Fruit fly (Drosophila melanogaster) whole organism: ENCODE results near the gene sdk.

ENCODE experiments used
- CG8478 ChIP-seq: fragments of >200 bp; optimal IDR thresholded peaks from 2 replicates; lab custom pipeline; 2018; ENCODE audit warnings: inconsistent platforms
- Dll ChIP-seq: fragments of >200 bp; optimal IDR thresholded peaks from 2 replicates; lab custom pipeline; 2017
- EcR ChIP-seq, 2 experiments: fragments of >200 bp; optimal IDR thresholded peaks; 2 replicates each; lab custom pipeline; 2017; ENCODE audit warnings: missing biosample characterization in 2 of 2, missing genetic modification characterization in 2 of 2, missing genetic modification reagents in 2 of 2
- pan ChIP-seq: fragments of >200 bp; optimal IDR thresholded peaks from 2 replicates; lab custom pipeline; 2017
- psq ChIP-seq: fragments of >200 bp; optimal IDR thresholded peaks from 2 replicates; lab custom pipeline; 2017
- usp ChIP-seq: fragments of >200 bp; optimal IDR thresholded peaks from 2 replicates; lab custom pipeline; 2017; ENCODE audit warnings: missing biosample characterization, missing genetic modification characterization, mixed read lengths

sdk gene

dm6 chrX:765039-765508, 78.4 kb downstream of the sdk start, which contains the start of gene RpL22:
TSS of gene RpL22 (minus strand) at chrX:765130.
- TF ChIP-seq usp (GFP tag; lab: Kevin White, UChicago) (no peak), CG8478 (no peak), Dll (lab: Kevin White, UChicago) (no peak), pan (lab: Kevin White, UChicago) (no peak), EcR (GFP tag; optimal IDR thresholded peaks at IDR 0.05; lab: Kevin White, UChicago) (no peak), psq (no peak)

DNA sequence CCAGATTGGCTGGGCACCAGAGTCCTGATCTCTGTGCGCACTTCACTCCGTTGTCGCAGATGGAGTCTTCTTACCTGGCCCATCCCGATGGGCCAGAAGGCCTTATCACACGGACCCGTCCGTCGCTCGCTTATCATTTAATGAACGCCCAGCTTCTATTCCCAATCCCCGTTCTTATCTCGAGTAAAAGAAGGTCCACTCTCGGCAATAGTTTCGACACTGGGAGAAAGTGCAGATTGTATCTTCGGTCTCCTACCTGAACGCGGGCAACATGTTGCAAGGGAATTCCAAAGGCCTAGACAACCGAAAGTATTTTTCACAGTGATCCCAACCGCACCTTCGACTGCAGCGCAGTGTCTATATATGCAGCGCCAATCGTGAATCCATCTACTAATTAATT, 79.5 kb downstream of the sdk start:
- no peak for TF ChIP-seq CG8478
- no peak for TF ChIP-seq pan (lab: Kevin White, UChicago)
- TF ChIP-seq EcR (GFP tag; optimal IDR thresholded peaks at IDR 0.05; lab: Kevin White, UChicago) = no peak
- no peak for TF ChIP-seq psq
- TF ChIP-seq usp (GFP tag; lab: Kevin White, UChicago) = no peak
- no peak for TF ChIP-seq Dll (lab: Kevin White, UChicago)

- no peak for TF ChIP-seq Dll (lab: Kevin White, UChicago)
- TF ChIP-seq usp (GFP tag; lab: Kevin White, UChicago) = no peak
- no peak for TF ChIP-seq psq
- no peak for TF ChIP-seq EcR (GFP tag; optimal IDR thresholded peaks at IDR 0.05; lab: Kevin White, UChicago)
- TF ChIP-seq pan (lab: Kevin White, UChicago) = no peak
- no peak for TF ChIP-seq CG8478
Observed at dm6 chrX:767928-768327, 81.3 kb downstream of the sdk start.

- no peak for TF ChIP-seq psq
- TF ChIP-seq Dll (lab: Kevin White, UChicago) = no peak
- no peak for TF ChIP-seq usp (GFP tag; lab: Kevin White, UChicago)
- TF ChIP-seq CG8478 = no peak
- no peak for TF ChIP-seq EcR (GFP tag; optimal IDR thresholded peaks at IDR 0.05; lab: Kevin White, UChicago)
- TF ChIP-seq pan (lab: Kevin White, UChicago) = no peak
Observed at dm6 chrX:768480-769123, 82.0 kb downstream of the sdk start.

- TF ChIP-seq Dll (lab: Kevin White, UChicago) (no peak), psq (no peak), CG8478 (no peak), pan (lab: Kevin White, UChicago) (no peak), EcR (GFP tag; optimal IDR thresholded peaks at IDR 0.05; lab: Kevin White, UChicago) (no peak), usp (GFP tag; lab: Kevin White, UChicago) (no peak)
Observed at dm6 chrX:769639-770124, 83.0 kb downstream of the sdk start, which contains the start of gene fz3. TSS of gene fz3 (plus strand) at chrX:769945.

DNA sequence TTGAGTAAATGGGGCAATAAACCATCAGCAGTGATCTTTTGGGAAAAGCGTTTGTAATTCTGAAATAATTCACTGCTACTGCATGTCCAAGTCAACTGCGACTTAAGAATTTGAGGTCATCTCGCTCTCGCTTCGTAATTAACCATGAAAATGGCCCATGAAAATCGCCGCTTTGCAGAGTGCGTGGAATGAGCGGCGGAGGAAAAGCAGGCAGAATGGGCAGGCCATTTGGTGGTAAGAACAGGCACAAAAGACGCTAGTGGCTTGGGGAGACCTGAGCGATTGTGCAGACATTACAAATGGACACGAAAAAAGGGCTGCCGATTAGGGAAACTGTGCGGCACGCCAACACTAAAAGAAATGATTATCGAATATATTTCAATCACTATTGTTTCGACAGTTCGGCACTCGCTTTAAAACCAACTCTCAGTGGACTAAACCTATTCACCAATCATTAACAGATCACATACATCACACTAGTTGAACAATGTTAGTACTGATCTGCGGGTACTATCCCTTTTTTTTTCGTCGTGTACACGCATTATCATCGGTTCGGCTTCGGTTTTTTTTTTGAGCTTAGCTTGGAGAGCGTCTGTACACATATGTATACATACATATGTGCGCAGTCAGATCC, 84.9 kb downstream of the sdk start:
- no peak for TF ChIP-seq CG8478
- no peak for TF ChIP-seq EcR (GFP tag; optimal IDR thresholded peaks at IDR 0.05; lab: Kevin White, UChicago)
- no peak for TF ChIP-seq usp (GFP tag; lab: Kevin White, UChicago)
- no peak for TF ChIP-seq Dll (lab: Kevin White, UChicago)
- TF ChIP-seq psq = no peak
- no peak for TF ChIP-seq pan (lab: Kevin White, UChicago)

dm6 chrX:772305-772986, 85.8 kb downstream of the sdk start:
- TF ChIP-seq EcR (GFP tag; optimal IDR thresholded peaks at IDR 0.05; lab: Kevin White, UChicago) (no peak), pan (lab: Kevin White, UChicago) (no peak), usp (GFP tag; lab: Kevin White, UChicago) (no peak), Dll (lab: Kevin White, UChicago) (no peak), CG8478 (no peak), psq (no peak)

- TF ChIP-seq pan (lab: Kevin White, UChicago) (no peak), CG8478 (no peak), usp (GFP tag; lab: Kevin White, UChicago) (no peak), psq (no peak), Dll (lab: Kevin White, UChicago) (no peak), EcR (GFP tag; optimal IDR thresholded peaks at IDR 0.05; lab: Kevin White, UChicago) (no peak)
Observed at dm6 chrX:774160-774700, 87.6 kb downstream of the sdk start.

DNA sequence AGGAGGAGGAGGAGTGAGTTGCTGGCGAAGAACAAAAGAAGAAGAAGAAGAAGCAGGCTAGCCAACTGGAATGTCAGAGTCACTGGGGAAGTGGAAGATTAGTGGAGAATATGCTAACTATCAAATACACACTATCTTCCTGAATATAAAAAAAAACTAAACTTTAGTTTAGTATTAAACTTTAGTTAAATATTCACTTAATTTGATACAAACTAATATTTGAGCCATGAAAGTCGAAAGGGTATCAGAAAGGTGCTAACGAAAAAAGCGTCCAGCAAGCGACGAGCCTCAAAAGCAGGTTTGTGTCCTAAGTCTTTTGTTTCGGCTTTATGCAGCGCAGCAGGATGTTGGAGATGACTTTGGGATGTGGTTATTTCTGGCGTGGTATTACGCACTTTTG, 88.5 kb downstream of the sdk start:
- TF ChIP-seq CG8478 = no peak
- TF ChIP-seq EcR (GFP tag; optimal IDR thresholded peaks at IDR 0.05; lab: Kevin White, UChicago) = no peak
- TF ChIP-seq pan (lab: Kevin White, UChicago) = no peak
- TF ChIP-seq psq = no peak
- no peak for TF ChIP-seq usp (GFP tag; lab: Kevin White, UChicago)
- TF ChIP-seq Dll (lab: Kevin White, UChicago) = no peak

DNA sequence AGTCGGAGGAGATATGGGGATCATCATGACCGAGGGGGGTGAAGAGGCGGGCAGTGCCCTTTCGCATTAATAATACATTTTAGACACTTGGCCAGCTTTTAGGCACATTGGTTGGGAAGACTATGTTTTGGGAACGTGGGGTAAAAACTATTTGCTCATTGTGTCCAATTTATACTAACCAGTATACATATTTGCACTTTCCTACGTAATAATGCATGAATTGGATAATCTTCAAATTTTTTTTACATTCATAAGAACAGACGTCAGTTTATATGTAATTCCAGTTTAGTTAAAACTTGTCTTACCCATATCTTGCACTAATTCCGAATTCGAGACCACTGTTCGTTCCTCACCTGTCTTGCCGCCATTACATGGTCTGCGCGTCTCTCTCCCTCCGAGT, 92.7 kb downstream of the sdk start:
- TF ChIP-seq Dll (lab: Kevin White, UChicago) (no peak), EcR (GFP tag; optimal IDR thresholded peaks at IDR 0.05; lab: Kevin White, UChicago) (no peak), CG8478 (no peak), pan (lab: Kevin White, UChicago) (no peak), usp (GFP tag; lab: Kevin White, UChicago) (no peak), psq (no peak)

dm6 chrX:784456-784855, 97.8 kb downstream of the sdk start, which contains the start of gene tw:
TSS of gene tw (plus strand) at chrX:784746.
- TF ChIP-seq psq (no peak), CG8478 (no peak), Dll (lab: Kevin White, UChicago) (no peak), EcR (GFP tag; optimal IDR thresholded peaks at IDR 0.05; lab: Kevin White, UChicago) (no peak), usp (GFP tag; lab: Kevin White, UChicago) (no peak), pan (lab: Kevin White, UChicago) (no peak)
